Worm (Caenorhabditis elegans) whole organism, L2 larva: ENCODE measurements around the gene F44D12.16.
A peak's percentile ranks its signal among the peaks of the same experiment; 100 is the strongest.

Source experiments
- C34F6.9 ChIP-seq: fragments of 150-350 bp; optimal IDR thresholded peaks from 2 replicates; lab custom pipeline; 2014; ENCODE audit warnings: missing biosample characterization, missing genetic modification characterization
- F13H6.1 ChIP-seq: sonication (generic microtip); optimal IDR thresholded peaks from 2 replicates; lab custom pipeline; 2016; ENCODE audit warnings: missing genetic modification characterization, missing compliant biosample characterization
- Y55F3AM.14 ChIP-seq: fragments of 200-800 bp; sonication (Bioruptor generic); optimal IDR thresholded peaks from 2 replicates; lab custom pipeline; 2018; ENCODE audit warnings: mild to moderate bottlenecking, missing genetic modification characterization, missing compliant biosample characterization
- ZK546.5 ChIP-seq: sonication (generic microtip); optimal IDR thresholded peaks from 2 replicates; lab custom pipeline; 2017; ENCODE audit warnings: missing biosample characterization, missing genetic modification characterization
- aly-2 ChIP-seq: fragments of 150-350 bp; optimal IDR thresholded peaks from 2 replicates; lab custom pipeline; 2014; ENCODE audit warnings: missing biosample characterization, missing genetic modification characterization
- ama-1 ChIP-seq: fragments of 150-350 bp; optimal IDR thresholded peaks from 2 replicates; lab custom pipeline; 2018; ENCODE audit warnings: inconsistent platforms
- blmp-1 ChIP-seq: sonication (generic microtip); optimal IDR thresholded peaks from 2 replicates; lab custom pipeline; 2017; ENCODE audit warnings: missing genetic modification characterization, mild to moderate bottlenecking, missing compliant biosample characterization, antibody characterized with exemption, moderate library complexity; ENCODE audit not compliant: insufficient read depth
- ceh-82 ChIP-seq: fragments of 150-350 bp; optimal IDR thresholded peaks from 2 replicates; lab custom pipeline; 2014; ENCODE audit warnings: missing biosample characterization, missing genetic modification characterization
- crh-2 ChIP-seq: sonication (generic microtip); optimal IDR thresholded peaks from 2 replicates; lab custom pipeline; 2017; ENCODE audit warnings: missing biosample characterization, missing genetic modification characterization
- egl-27 ChIP-seq: sonication (generic microtip); optimal IDR thresholded peaks from 3 replicates; lab custom pipeline; 2017; ENCODE audit warnings: missing biosample characterization, missing genetic modification reagents, missing genetic modification characterization
- elt-1 ChIP-seq: fragments of 150-350 bp; optimal IDR thresholded peaks from 2 replicates; lab custom pipeline; 2014; ENCODE audit warnings: missing biosample characterization, missing genetic modification characterization
- fos-1 ChIP-seq: fragments of 150-350 bp; optimal IDR thresholded peaks from 2 replicates; lab custom pipeline; 2014; ENCODE audit warnings: missing biosample characterization, missing genetic modification characterization
- gmeb-1 ChIP-seq: fragments of 150-350 bp; optimal IDR thresholded peaks from 2 replicates; lab custom pipeline; 2014; ENCODE audit warnings: missing biosample characterization, missing genetic modification characterization
- lin-11 ChIP-seq: fragments of 150-350 bp; sonication (generic microtip); optimal IDR thresholded peaks from 2 replicates; lab custom pipeline; 2014; ENCODE audit warnings: missing biosample characterization, missing genetic modification characterization, inconsistent platforms, mixed read lengths
- lsy-2 ChIP-seq, 2 experiments: fragments of 150-350 bp in 1 of 2; sonication (generic microtip) in 1 of 2; optimal IDR thresholded peaks; 2 replicates each; lab custom pipeline; 2014 to 2017; ENCODE audit warnings: missing biosample characterization in 2 of 2, missing genetic modification characterization in 2 of 2
- mab-5 ChIP-seq: fragments of 150-350 bp; optimal IDR thresholded peaks from 2 replicates; lab custom pipeline; 2014; ENCODE audit warnings: missing biosample characterization, missing genetic modification characterization
- mbf-1 ChIP-seq: sonication (generic microtip); optimal IDR thresholded peaks from 2 replicates; lab custom pipeline; 2017; ENCODE audit warnings: missing biosample characterization, missing genetic modification characterization
- mdl-1 ChIP-seq, 2 experiments: fragments of 150-350 bp in 1 of 2; sonication (generic microtip) in 1 of 2; optimal IDR thresholded peaks; 2 replicates each; lab custom pipeline; 2017; ENCODE audit warnings: missing biosample characterization in 2 of 2, missing genetic modification characterization in 2 of 2
- nhr-10 ChIP-seq: sonication (generic microtip); optimal IDR thresholded peaks from 2 replicates; lab custom pipeline; 2017; ENCODE audit warnings: missing biosample characterization, missing genetic modification characterization
- nhr-11 ChIP-seq: fragments of 150-350 bp; optimal IDR thresholded peaks from 2 replicates; lab custom pipeline; 2014; ENCODE audit warnings: missing biosample characterization, missing genetic modification characterization
- nhr-12 ChIP-seq: fragments of 150-350 bp; optimal IDR thresholded peaks from 2 replicates; lab custom pipeline; 2014; ENCODE audit warnings: missing biosample characterization, missing genetic modification characterization
- nhr-129 ChIP-seq: fragments of 150-350 bp; optimal IDR thresholded peaks from 2 replicates; lab custom pipeline; 2014; ENCODE audit warnings: missing biosample characterization, missing genetic modification characterization
- nhr-21 ChIP-seq: fragments of 150-350 bp; optimal IDR thresholded peaks from 2 replicates; lab custom pipeline; 2014; ENCODE audit warnings: missing biosample characterization, missing genetic modification characterization
- nhr-23 ChIP-seq: fragments of 150-350 bp; optimal IDR thresholded peaks from 2 replicates; lab custom pipeline; 2014; ENCODE audit warnings: missing biosample characterization, missing genetic modification reagents, missing genetic modification characterization
- nhr-237 ChIP-seq: fragments of 150-350 bp; optimal IDR thresholded peaks from 2 replicates; lab custom pipeline; 2014; ENCODE audit warnings: missing biosample characterization, missing genetic modification characterization
- nhr-25 ChIP-seq: fragments of 150-350 bp; sonication (generic microtip); optimal IDR thresholded peaks from 3 replicates; lab custom pipeline; 2014; ENCODE audit warnings: missing biosample characterization, missing genetic modification characterization
- nhr-6 ChIP-seq: fragments of 150-350 bp; optimal IDR thresholded peaks from 2 replicates; lab custom pipeline; 2014; ENCODE audit warnings: missing biosample characterization, missing genetic modification characterization
- nhr-77 ChIP-seq: fragments of 150-350 bp; optimal IDR thresholded peaks from 2 replicates; lab custom pipeline; 2014; ENCODE audit warnings: missing biosample characterization, missing genetic modification characterization
- peb-1 ChIP-seq: fragments of 150-350 bp; optimal IDR thresholded peaks from 2 replicates; lab custom pipeline; 2014; ENCODE audit warnings: missing biosample characterization, missing genetic modification characterization
- sem-4 ChIP-seq: fragments of 150-350 bp; optimal IDR thresholded peaks from 2 replicates; lab custom pipeline; 2014; ENCODE audit warnings: missing biosample characterization, missing genetic modification reagents, missing genetic modification characterization
- sma-3 ChIP-seq: sonication (generic microtip); optimal IDR thresholded peaks from 2 replicates; lab custom pipeline; 2016; ENCODE audit warnings: missing genetic modification reagents, missing genetic modification characterization, missing compliant biosample characterization
- sma-9 ChIP-seq, 2 experiments: fragments of 150-350 bp in 1 of 2; sonication (generic microtip) in 1 of 2; optimal IDR thresholded peaks; 2 replicates each; lab custom pipeline; 2014 to 2016; ENCODE audit warnings: missing genetic modification characterization in 2 of 2, mild to moderate bottlenecking in 1 of 2, missing biosample characterization in 1 of 2, missing compliant biosample characterization in 1 of 2, missing genetic modification reagents in 1 of 2, moderate library complexity in 1 of 2
- unc-39 ChIP-seq: fragments of 150-350 bp; optimal IDR thresholded peaks from 2 replicates; lab custom pipeline; 2014; ENCODE audit warnings: missing biosample characterization, missing genetic modification characterization
- unc-55 ChIP-seq: fragments of 150-350 bp; sonication (generic microtip); optimal IDR thresholded peaks from 3 replicates; lab custom pipeline; 2014; ENCODE audit warnings: missing biosample characterization, missing genetic modification reagents, missing genetic modification characterization
- unc-62 ChIP-seq: fragments of 150-350 bp; optimal IDR thresholded peaks from 2 replicates; lab custom pipeline; 2014; ENCODE audit warnings: missing biosample characterization, missing genetic modification reagents, missing genetic modification characterization
- zag-1 ChIP-seq: fragments of 150-350 bp; optimal IDR thresholded peaks from 2 replicates; lab custom pipeline; 2014; ENCODE audit warnings: missing biosample characterization, missing genetic modification characterization
- ztf-4 ChIP-seq: fragments of 150-350 bp; optimal IDR thresholded peaks from 2 replicates; lab custom pipeline; 2014; ENCODE audit warnings: missing biosample characterization, missing genetic modification characterization

The F44D12.16 gene

DNA sequence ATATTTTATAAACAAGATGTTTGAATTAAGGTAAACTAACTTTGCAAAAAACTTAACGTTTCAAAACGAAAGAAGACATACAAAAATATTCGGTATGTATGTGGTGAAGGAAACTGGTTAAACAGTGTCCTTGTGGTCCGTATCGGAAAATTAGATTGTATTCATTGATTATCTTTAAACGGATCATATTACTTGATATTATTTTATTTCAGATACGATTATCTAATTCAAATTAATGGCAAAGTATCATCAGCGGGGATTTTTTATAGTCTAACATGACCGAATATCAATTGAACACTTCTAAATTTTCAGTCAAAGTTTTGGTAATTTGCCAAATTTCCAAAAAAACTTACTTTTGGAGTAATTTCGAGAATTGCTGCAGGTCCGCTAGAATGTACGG, 22.1 kb upstream of the F44D12.16 start, which contains the start of gene C47E12.13:
Gene C47E12.13 (minus strand): TSS at position 101 of the 400 bp plus-strand sequence.
- no peak for TF ChIP-seq nhr-6 (tag; lab: Kevin White, UChicago)
- no peak for TF ChIP-seq peb-1
- no peak for TF ChIP-seq ama-1 (lab: Kevin White, UChicago)
- no peak for TF ChIP-seq zag-1
- TF ChIP-seq sem-4 (tag; lab: Kevin White, UChicago), result no peak
- TF ChIP-seq aly-2 (tag; lab: Kevin White, UChicago), result no peak
- no peak for TF ChIP-seq fos-1 (tag; lab: Kevin White, UChicago)
- TF ChIP-seq lin-11, result no peak
- no peak for TF ChIP-seq nhr-11 (tag; lab: Kevin White, UChicago)
- no peak for TF ChIP-seq mab-5 (tag; lab: Kevin White, UChicago)
- no peak for TF ChIP-seq nhr-10 (tag; lab: Kevin White, UChicago)
- no peak for TF ChIP-seq nhr-12 (tag; lab: Kevin White, UChicago)
- no peak for TF ChIP-seq elt-1 (tag; lab: Kevin White, UChicago)
- TF ChIP-seq crh-2 (tag; lab: Kevin White, UChicago), result no peak
- TF ChIP-seq F13H6.1 (tag; lab: Kevin White, UChicago), result no peak
- TF ChIP-seq ceh-82 (tag; lab: Kevin White, UChicago), result no peak
- no peak for TF ChIP-seq mbf-1 (tag; lab: Kevin White, UChicago)
- TF ChIP-seq nhr-21 (tag; lab: Kevin White, UChicago), result no peak
- TF ChIP-seq C34F6.9 (tag; lab: Kevin White, UChicago), result no peak

DNA sequence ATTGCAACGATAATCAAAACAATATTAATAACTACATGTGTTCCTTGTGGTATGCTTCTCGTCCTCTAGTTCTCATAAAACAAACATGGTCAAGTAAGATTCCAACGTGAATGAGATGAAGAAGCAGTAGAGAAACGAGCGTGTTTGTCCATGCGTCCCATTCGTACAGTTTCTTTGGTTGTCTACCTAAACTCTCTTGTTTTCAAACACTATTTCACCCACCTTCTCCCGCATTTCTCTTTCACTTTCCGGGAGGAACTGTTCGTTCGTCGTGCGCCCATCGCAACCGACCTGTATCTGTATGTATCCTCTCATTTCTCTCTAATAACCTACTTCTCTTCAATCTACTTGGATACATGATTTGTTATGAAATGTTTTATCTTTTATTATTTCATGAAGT, 21.1 kb upstream of the F44D12.16 start:
- TF ChIP-seq unc-39 (tag; lab: Kevin White, UChicago) (no peak), lsy-2 (tag; optimal IDR thresholded peaks at IDR 0.05; lab: Kevin White, UChicago) (peak in 1 of 2 experiments; percentile 9), F13H6.1 (tag; lab: Kevin White, UChicago) (peak; percentile 43), fos-1 (tag; lab: Kevin White, UChicago) (peak; percentile 46), mdl-1 (tag; optimal IDR thresholded peaks at IDR 0.05; lab: Kevin White, UChicago) (peak in 1 of 2 experiments; percentile 19), Y55F3AM.14 (GFP tag; lab: Kevin White, UChicago) (no peak), blmp-1 (tag; lab: Kevin White, UChicago) (peak; percentile 93), nhr-237 (tag; lab: Kevin White, UChicago) (no peak), nhr-10 (tag; lab: Kevin White, UChicago) (no peak), ztf-4 (no peak), crh-2 (tag; lab: Kevin White, UChicago) (peak; percentile 60), egl-27 (tag; lab: Kevin White, UChicago) (no peak), sma-3 (peak; percentile 37), sma-9 (GFP tag; optimal IDR thresholded peaks at IDR 0.05; lab: Kevin White, UChicago) (no peak), sma-9 (tag; optimal IDR thresholded peaks at IDR 0.05; lab: Kevin White, UChicago) (no peak), nhr-129 (peak; percentile 11), C34F6.9 (tag; lab: Kevin White, UChicago) (peak; percentile 8), gmeb-1 (tag; lab: Kevin White, UChicago) (no peak), ceh-82 (tag; lab: Kevin White, UChicago) (no peak), nhr-21 (tag; lab: Kevin White, UChicago) (peak; percentile 64), elt-1 (tag; lab: Kevin White, UChicago) (no peak), nhr-25 (tag; lab: Kevin White, UChicago) (peak; percentile 60), nhr-77 (tag; lab: Kevin White, UChicago) (no peak)

DNA sequence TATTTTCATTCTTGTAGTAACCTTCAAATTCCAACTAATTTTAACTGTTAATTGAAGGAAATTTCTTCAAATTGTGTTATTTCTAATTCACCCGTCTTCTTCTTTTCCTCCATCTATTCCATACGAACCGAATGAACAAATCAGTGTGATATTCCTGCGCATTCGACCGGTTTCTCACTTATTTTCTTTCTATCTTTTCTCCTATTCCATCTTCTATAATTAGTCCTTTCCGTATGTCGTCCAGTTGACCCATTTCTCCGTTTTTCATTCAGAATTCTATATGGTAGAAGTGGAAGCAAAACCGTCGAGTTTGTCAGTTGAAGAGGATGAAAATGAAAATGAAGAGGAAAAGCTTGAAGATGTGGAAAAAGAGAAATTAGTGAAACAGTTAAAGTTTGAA, 19.3 kb upstream of the F44D12.16 start, which contains the start of gene magu-4:
Gene magu-4 (plus strand): TSS at position 218 of the 400 bp plus-strand sequence.
- TF ChIP-seq nhr-25 (tag; lab: Kevin White, UChicago), result peak; percentile 17
- TF ChIP-seq sma-9 (GFP tag; optimal IDR thresholded peaks at IDR 0.05; lab: Kevin White, UChicago), result no peak
- no peak for TF ChIP-seq sma-9 (tag; optimal IDR thresholded peaks at IDR 0.05; lab: Kevin White, UChicago)
- TF ChIP-seq elt-1 (tag; lab: Kevin White, UChicago), result no peak
- no peak for TF ChIP-seq C34F6.9 (tag; lab: Kevin White, UChicago)
- TF ChIP-seq nhr-23, result no peak
- no peak for TF ChIP-seq nhr-11 (tag; lab: Kevin White, UChicago)
- TF ChIP-seq ZK546.5 (tag; lab: Kevin White, UChicago), result no peak

DNA sequence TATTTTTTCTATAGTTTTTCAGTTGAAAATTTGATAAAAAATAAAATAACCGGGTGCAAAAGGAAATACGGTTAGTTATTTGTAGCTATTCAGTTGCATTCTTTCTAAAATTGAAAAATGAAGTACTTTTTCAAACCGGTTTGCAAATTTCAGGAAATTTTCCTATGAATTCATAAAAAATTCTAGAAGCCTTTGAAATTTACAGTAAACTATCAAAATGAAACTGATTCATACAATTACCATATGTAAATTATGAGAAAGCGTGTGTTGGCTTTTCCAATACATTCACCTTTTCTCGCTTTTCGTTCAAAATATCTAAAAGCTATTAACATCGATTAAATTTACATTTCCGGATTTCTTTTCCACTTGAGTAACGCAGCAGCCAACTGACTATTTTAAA, 11.9 kb upstream of the F44D12.16 start, which contains the start of gene ent-7:
Gene ent-7 (plus strand): TSS at position 301 of the 400 bp plus-strand sequence.
- no peak for TF ChIP-seq unc-62 (GFP tag; lab: Kevin White, UChicago)
- TF ChIP-seq unc-55 (GFP tag; lab: Kevin White, UChicago), result no peak
- TF ChIP-seq blmp-1 (tag; lab: Kevin White, UChicago), result no peak
- no peak for TF ChIP-seq mab-5 (tag; lab: Kevin White, UChicago)
- TF ChIP-seq ceh-82 (tag; lab: Kevin White, UChicago), result no peak
